Worm (Caenorhabditis elegans) whole organism, L4 larva: ENCODE results near the gene dot-1.3.

Source experiments
- F26F4.8 ChIP-seq: fragments of 200-800 bp; sonication (Bioruptor generic); conservative IDR thresholded peaks from 2 replicates; pipeline ENCODE4 v1.3.6; 2022; ENCODE audit warnings: missing genetic modification characterization, missing compliant biosample characterization
- aly-2 ChIP-seq: sonication (generic microtip); optimal IDR thresholded peaks from 2 replicates; lab custom pipeline; 2018; ENCODE audit warnings: missing biosample characterization, missing genetic modification characterization
- lin-38 ChIP-seq: fragments of 200-800 bp; sonication (Bioruptor generic); IDR thresholded peaks from 2 replicates; pipeline ENCODE4 v1.3.6; 2022; ENCODE audit warnings: missing genetic modification reagents, missing genetic modification characterization, missing compliant biosample characterization
- mdl-1 ChIP-seq, 2 experiments: fragments of 150-350 bp in 1 of 2; sonication (generic microtip) in 1 of 2; optimal IDR thresholded peaks; 2 replicates each; lab custom pipeline; 2014 to 2017; ENCODE audit warnings: missing biosample characterization in 2 of 2, missing genetic modification characterization in 2 of 2
- mdt-29 ChIP-seq: fragments of 200-800 bp; sonication (Bioruptor generic); IDR thresholded peaks from 2 replicates; pipeline ENCODE4 v1.3.6; 2022; ENCODE audit warnings: missing genetic modification reagents, missing genetic modification characterization, missing compliant biosample characterization
- zip-2 ChIP-seq: fragments of 150-350 bp; optimal IDR thresholded peaks from 2 replicates; lab custom pipeline; 2014; ENCODE audit warnings: missing biosample characterization, missing genetic modification characterization

ce11 chrX:12341338-12341737 is 38.7 kb upstream of the dot-1.3 start, which contains the start of gene zig-2:
- no peak for TF ChIP-seq F26F4.8 (GFP tag; lab: Robert Waterston, UW)
- no peak for TF ChIP-seq lin-38 (GFP tag; lab: Robert Waterston, UW)
- TF ChIP-seq mdt-29 (GFP tag; lab: Robert Waterston, UW), result no peak
- TF ChIP-seq mdl-1 (tag; optimal IDR thresholded peaks at IDR 0.05; lab: Kevin White, UChicago), result no peak
- no peak for TF ChIP-seq aly-2 (tag; lab: Kevin White, UChicago)
- TF ChIP-seq zip-2, result no peak
